Worm (Caenorhabditis elegans): ENCODE data around the gene C32D5.11.

DNA sequence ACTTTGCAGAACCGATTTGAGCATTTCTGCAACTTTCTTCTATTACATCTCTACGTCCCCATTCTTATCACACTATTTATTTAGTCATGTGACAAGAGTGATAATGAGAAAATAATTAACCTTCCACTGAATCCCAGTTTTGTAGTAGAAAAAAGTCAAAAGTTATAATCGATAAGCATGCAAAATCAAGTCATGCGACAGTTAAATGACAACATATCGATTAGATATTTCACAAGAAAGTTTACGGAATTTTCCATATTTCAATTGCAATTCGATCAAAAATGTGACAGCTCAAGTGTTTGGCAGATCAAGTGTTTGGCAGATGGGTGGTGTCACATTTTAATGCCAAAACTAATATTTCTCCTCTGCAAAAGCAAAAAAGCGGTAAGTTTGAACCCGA is 19.4 kb upstream of the C32D5.11 start:
- no peak for TF ChIP-seq egl-27 (tag; optimal IDR thresholded peaks at IDR 0.05)
- no peak for TF ChIP-seq elt-3 (tag; optimal IDR thresholded peaks at IDR 0.05)
- TF ChIP-seq skn-1 (tag; optimal IDR thresholded peaks at IDR 0.05): no peak
- TF ChIP-seq unc-55 (GFP tag; optimal IDR thresholded peaks at IDR 0.05): no peak
- TF ChIP-seq nhr-129 (tag; optimal IDR thresholded peaks at IDR 0.05): peak; percentile 24
- no peak for TF ChIP-seq ceh-82 (tag; optimal IDR thresholded peaks at IDR 0.05)
- no peak for TF ChIP-seq unc-62 (GFP tag; optimal IDR thresholded peaks at IDR 0.05)
- peak; percentile 43 for TF ChIP-seq fos-1 (tag; optimal IDR thresholded peaks at IDR 0.05)
- no peak for TF ChIP-seq nhr-237 (tag; optimal IDR thresholded peaks at IDR 0.05)
- TF ChIP-seq ceh-16 (tag; optimal IDR thresholded peaks at IDR 0.05): no peak
